Worm (Caenorhabditis elegans): Measurements from ENCODE around the gene C11G10.1.

The C11G10.1 gene

ce11 chrX:15181454-15181853, 22.9 kb upstream of the C11G10.1 start, which contains the start of gene pkhm-2 (continued):
- TF ChIP-seq ceh-9 (tag; optimal IDR thresholded peaks at IDR 0.05), result no peak
- peak; percentile 40 for TF ChIP-seq nhr-232 (tag; optimal IDR thresholded peaks at IDR 0.05)
- no peak for TF ChIP-seq npax-4 (tag; optimal IDR thresholded peaks at IDR 0.05)
- peak; percentile 52 for TF ChIP-seq hlh-30 (tag; optimal IDR thresholded peaks at IDR 0.05; ENCODE audit: insufficient read depth)
- no peak for TF ChIP-seq ceh-22 (tag; optimal IDR thresholded peaks at IDR 0.05)
- TF ChIP-seq ceh-31 (tag; optimal IDR thresholded peaks at IDR 0.05), result peak; percentile 71
- peak; percentile 62 for TF ChIP-seq ztf-16 (tag; optimal IDR thresholded peaks at IDR 0.05)
- no peak for TF ChIP-seq hlh-6 (tag; optimal IDR thresholded peaks at IDR 0.05)
- TF ChIP-seq syd-9 (tag; optimal IDR thresholded peaks at IDR 0.05), result peak; percentile 28
- peak; percentile 59 for TF ChIP-seq nfya-1 (tag; optimal IDR thresholded peaks at IDR 0.05)
- peak; percentile 62 for TF ChIP-seq elt-2 (tag; optimal IDR thresholded peaks at IDR 0.05)
- TF ChIP-seq rnt-1 (tag; optimal IDR thresholded peaks at IDR 0.05), result peak; percentile 62
- peak; percentile 75 for TF ChIP-seq ceh-34 (tag; optimal IDR thresholded peaks at IDR 0.05)
- TF ChIP-seq pha-4 (tag; optimal IDR thresholded peaks at IDR 0.05), result no peak
- peak; percentile 7 for TF ChIP-seq ahr-1 (tag; optimal IDR thresholded peaks at IDR 0.05)
- TF ChIP-seq unc-42 (tag; optimal IDR thresholded peaks at IDR 0.05), result peak; percentile 49
- TF ChIP-seq F13H6.1 (tag; optimal IDR thresholded peaks at IDR 0.05), result peak; percentile 34

- TF ChIP-seq hlh-8 (tag; optimal IDR thresholded peaks at IDR 0.05) (no peak), eyg-1 (tag; optimal IDR thresholded peaks at IDR 0.05) (no peak), che-1 (tag; optimal IDR thresholded peaks at IDR 0.05) (no peak), ceh-24 (tag; optimal IDR thresholded peaks at IDR 0.05) (no peak), hlh-15 (tag; optimal IDR thresholded peaks at IDR 0.05) (no peak), ref-2 (tag; optimal IDR thresholded peaks at IDR 0.05) (no peak), fax-1 (tag; optimal IDR thresholded peaks at IDR 0.05) (no peak), fkh-6 (tag; optimal IDR thresholded peaks at IDR 0.05) (no peak), unc-3 (GFP tag; conservative IDR thresholded peaks at IDR 0.05) (no peak), unc-3 (tag; optimal IDR thresholded peaks at IDR 0.05) (no peak), rnt-1 (tag; optimal IDR thresholded peaks at IDR 0.05) (no peak), C38D4.7 (GFP tag; optimal IDR thresholded peaks at IDR 0.05) (no peak), ahr-1 (tag; optimal IDR thresholded peaks at IDR 0.05) (no peak), K02D7.2 (tag; optimal IDR thresholded peaks at IDR 0.05) (no peak)
Measured at ce11 chrX:15176431-15176911, 17.9 kb upstream of the C11G10.1 start, which contains the start of gene col-41. TSS of gene col-41 (minus strand) at chrX:15176481.

- TF ChIP-seq elt-4 (tag; optimal IDR thresholded peaks at IDR 0.05) (no peak), rnt-1 (tag; optimal IDR thresholded peaks at IDR 0.05) (no peak), ceh-34 (tag; optimal IDR thresholded peaks at IDR 0.05) (no peak), tbx-2 (tag; optimal IDR thresholded peaks at IDR 0.05) (no peak), elt-2 (tag; optimal IDR thresholded peaks at IDR 0.05) (no peak)
Measured at ce11 chrX:15175211-15175610, 16.7 kb upstream of the C11G10.1 start.

- TF ChIP-seq ceh-34 (tag; optimal IDR thresholded peaks at IDR 0.05), result no peak
- peak; percentile 52 for TF ChIP-seq madf-2 (tag; optimal IDR thresholded peaks at IDR 0.05)
- TF ChIP-seq ref-2 (tag; optimal IDR thresholded peaks at IDR 0.05), result peak; percentile 25
- TF ChIP-seq gmeb-2 (tag; optimal IDR thresholded peaks at IDR 0.05), result peak; percentile 23
- TF ChIP-seq ceh-9 (tag; optimal IDR thresholded peaks at IDR 0.05), result no peak
- no peak for TF ChIP-seq hlh-6 (tag; optimal IDR thresholded peaks at IDR 0.05)
- no peak for TF ChIP-seq mec-3 (tag; optimal IDR thresholded peaks at IDR 0.05; ENCODE audit: borderline replicate concordance)
- TF ChIP-seq ceh-31 (tag; optimal IDR thresholded peaks at IDR 0.05), result no peak
- TF ChIP-seq fax-1 (tag; optimal IDR thresholded peaks at IDR 0.05), result no peak
- TF ChIP-seq ceh-24 (tag; optimal IDR thresholded peaks at IDR 0.05), result no peak
- TF ChIP-seq sdc-2 (tag; optimal IDR thresholded peaks at IDR 0.05), result peak; percentile 22
- peak; percentile 11 for TF ChIP-seq ceh-6 (GFP tag; optimal IDR thresholded peaks at IDR 0.05)
- TF ChIP-seq elt-2 (tag; optimal IDR thresholded peaks at IDR 0.05), result no peak
- peak; percentile 60 for TF ChIP-seq nfya-1 (tag; optimal IDR thresholded peaks at IDR 0.05)
- TF ChIP-seq ceh-45 (GFP tag; IDR thresholded peaks at IDR 0.05), result no peak
- TF ChIP-seq tbx-7 (tag; optimal IDR thresholded peaks at IDR 0.05), result no peak
- TF ChIP-seq C38D4.7 (GFP tag; optimal IDR thresholded peaks at IDR 0.05), result peak; percentile 2
- no peak for TF ChIP-seq ceh-30 (tag; optimal IDR thresholded peaks at IDR 0.05)
- TF ChIP-seq pha-4 (tag; optimal IDR thresholded peaks at IDR 0.05), result no peak
- TF ChIP-seq unc-86 (tag; optimal IDR thresholded peaks at IDR 0.05), result peak; percentile 33
- no peak for TF ChIP-seq ceh-22 (tag; optimal IDR thresholded peaks at IDR 0.05)
- TF ChIP-seq hlh-8 (tag; optimal IDR thresholded peaks at IDR 0.05), result no peak
- peak; percentile 45 for TF ChIP-seq ceh-18 (tag; optimal IDR thresholded peaks at IDR 0.05)
- no peak for TF ChIP-seq ceh-19 (GFP tag; optimal IDR thresholded peaks at IDR 0.05)
- TF ChIP-seq hlh-15 (tag; optimal IDR thresholded peaks at IDR 0.05), result no peak
- TF ChIP-seq dve-1 (tag; optimal IDR thresholded peaks at IDR 0.05), result no peak
- peak; percentile 27 for TF ChIP-seq ceh-14 (tag; optimal IDR thresholded peaks at IDR 0.05)
- no peak for TF ChIP-seq K09A11.1 (tag; optimal IDR thresholded peaks at IDR 0.05; ENCODE audit: insufficient read depth)
Measured at ce11 chrX:15173303-15173904, 14.9 kb upstream of the C11G10.1 start, which contains the start of gene ucr-2.2. TSS of gene ucr-2.2 (plus strand) at chrX:15173904.
